Fruit fly (Drosophila melanogaster) whole organism, embryonic: ENCODE measurements around the gene Lst8.

Experiments
- Bdp1 ChIP-seq: fragments of 200-800 bp; sonication (Bioruptor generic); optimal IDR thresholded peaks from 3 replicates; lab custom pipeline; 2016; ENCODE audit warnings: missing biosample characterization, missing genetic modification characterization
- CG10565 ChIP-seq: fragments of 200-800 bp; sonication (Bioruptor generic); optimal IDR thresholded peaks from 3 replicates; lab custom pipeline; 2016; ENCODE audit warnings: missing biosample characterization, mild to moderate bottlenecking, missing genetic modification characterization
- CG11696 ChIP-seq: fragments of 200-800 bp; sonication (Bioruptor generic); IDR thresholded peaks from 2 replicates; pipeline ENCODE4 v1.3.6; 2022; ENCODE audit warnings: missing biosample characterization, missing genetic modification characterization
- CG12071 ChIP-seq: fragments of 200-800 bp; sonication (Bioruptor generic); optimal IDR thresholded peaks from 3 replicates; lab custom pipeline; 2018; ENCODE audit warnings: missing biosample characterization, mild to moderate bottlenecking, missing genetic modification characterization
- CG13424 ChIP-seq: fragments of 200-800 bp; sonication (Bioruptor generic); optimal IDR thresholded peaks from 2 replicates; lab custom pipeline; 2019; ENCODE audit warnings: missing biosample characterization, mild to moderate bottlenecking, missing genetic modification characterization, moderate library complexity
- CG15011 ChIP-seq: fragments of 200-800 bp; sonication (Bioruptor generic); optimal IDR thresholded peaks from 3 replicates; lab custom pipeline; 2018; ENCODE audit warnings: missing biosample characterization, mild to moderate bottlenecking, missing genetic modification characterization
- CG15514 ChIP-seq: fragments of 200-800 bp; sonication (Bioruptor generic); optimal IDR thresholded peaks from 3 replicates; lab custom pipeline; 2017; ENCODE audit warnings: missing biosample characterization, missing genetic modification characterization, mild to moderate bottlenecking, moderate library complexity, missing genetic modification reagents
- CG1602 ChIP-seq: fragments of 200-800 bp; sonication (Bioruptor generic); optimal IDR thresholded peaks from 3 replicates; lab custom pipeline; 2016; ENCODE audit warnings: missing biosample characterization, missing genetic modification characterization
- CG17612 ChIP-seq: fragments of 200-800 bp; sonication (Bioruptor generic); IDR thresholded peaks from 2 replicates; pipeline ENCODE4 v1.3.6; 2022; ENCODE audit warnings: missing biosample characterization, missing genetic modification characterization
- CG2889 ChIP-seq: fragments of 200-800 bp; sonication (Bioruptor generic); IDR thresholded peaks from 3 replicates; pipeline ENCODE4 v1.3.6; 2022; ENCODE audit warnings: missing biosample characterization, missing genetic modification characterization
- CG31365 ChIP-seq: fragments of 200-800 bp; sonication (Bioruptor generic); optimal IDR thresholded peaks from 2 replicates; lab custom pipeline; 2018; ENCODE audit warnings: missing biosample characterization, mild to moderate bottlenecking, missing genetic modification characterization
- CG32772 ChIP-seq: fragments of 200-800 bp; sonication (Bioruptor generic); IDR thresholded peaks from 2 replicates; pipeline ENCODE4 v1.3.6; 2022; ENCODE audit warnings: missing biosample characterization, missing genetic modification characterization
- CG4328 ChIP-seq: fragments of 200-800 bp; sonication (Bioruptor generic); optimal IDR thresholded peaks from 3 replicates; lab custom pipeline; 2017; ENCODE audit warnings: missing biosample characterization, missing genetic modification reagents, missing genetic modification characterization
- CG4854 ChIP-seq: fragments of 200-800 bp; sonication (Bioruptor generic); optimal IDR thresholded peaks from 2 replicates; lab custom pipeline; 2016; ENCODE audit warnings: missing biosample characterization, missing genetic modification characterization, inconsistent platforms
- CG5180 ChIP-seq: fragments of 200-800 bp; sonication (Bioruptor generic); optimal IDR thresholded peaks from 3 replicates; lab custom pipeline; 2017; ENCODE audit warnings: missing biosample characterization, missing genetic modification characterization, mild to moderate bottlenecking, moderate library complexity, missing genetic modification reagents
- CG6765 ChIP-seq: fragments of 200-800 bp; sonication (Bioruptor generic); optimal IDR thresholded peaks from 3 replicates; lab custom pipeline; 2017; ENCODE audit warnings: missing biosample characterization, mild to moderate bottlenecking, missing genetic modification characterization
- CG7745 ChIP-seq: fragments of 200-800 bp; sonication (Bioruptor generic); optimal IDR thresholded peaks from 2 replicates; lab custom pipeline; 2018; ENCODE audit warnings: missing biosample characterization, mild to moderate bottlenecking, missing genetic modification characterization, moderate library complexity
- CG8290 ChIP-seq, 3 experiments: fragments of 200-800 bp; sonication (Bioruptor generic); optimal IDR thresholded peaks; 2 replicates each; lab custom pipeline; 2016 to 2019; ENCODE audit warnings: missing biosample characterization in 3 of 3, missing genetic modification characterization in 3 of 3, mild to moderate bottlenecking in 2 of 3, moderate library complexity in 1 of 3
- CG8944 ChIP-seq: fragments of 200-800 bp; sonication (Bioruptor generic); optimal IDR thresholded peaks from 3 replicates; lab custom pipeline; 2016; ENCODE audit warnings: missing biosample characterization, missing genetic modification characterization
- CG9817 ChIP-seq: fragments of 200-800 bp; sonication (Bioruptor generic); optimal IDR thresholded peaks from 2 replicates; lab custom pipeline; 2018; ENCODE audit warnings: missing biosample characterization, mild to moderate bottlenecking, missing genetic modification characterization, moderate library complexity
- D ChIP-seq, 2 experiments: fragments of 200-800 bp in 1 of 2; fragments of >200 bp in 1 of 2; sonication (Bioruptor generic) in 1 of 2; optimal IDR thresholded peaks; 2 replicates in 1 of 2; 3 replicates in 1 of 2; lab custom pipeline; 2017; ENCODE audit warnings: mild to moderate bottlenecking in 1 of 2, missing biosample characterization in 1 of 2, missing genetic modification characterization in 1 of 2, missing genetic modification reagents in 1 of 2
- Dfd ChIP-seq, 2 experiments: fragments of >200 bp; optimal IDR thresholded peaks; 2 replicates each; lab custom pipeline; 2017; ENCODE audit warnings: missing biosample characterization in 2 of 2, missing genetic modification characterization in 2 of 2
- Dip2 ChIP-seq: fragments of 200-800 bp; sonication (Bioruptor generic); IDR thresholded peaks from 2 replicates; pipeline ENCODE4 v1.3.6; 2022; ENCODE audit warnings: missing biosample characterization, missing genetic modification characterization
- Dp ChIP-seq: fragments of 200-800 bp; sonication (Bioruptor generic); optimal IDR thresholded peaks from 2 replicates; lab custom pipeline; 2018; ENCODE audit warnings: missing biosample characterization, mild to moderate bottlenecking, missing genetic modification characterization, moderate library complexity
- Eip74EF ChIP-seq, 2 experiments: fragments of 200-800 bp in 1 of 2; fragments of >200 bp in 1 of 2; sonication (Bioruptor generic) in 1 of 2; optimal IDR thresholded peaks; 2 replicates each; lab custom pipeline; 2017 to 2019; ENCODE audit warnings: missing biosample characterization in 2 of 2, missing genetic modification characterization in 2 of 2, mild to moderate bottlenecking in 1 of 2, moderate library complexity in 1 of 2
- Elba2 ChIP-seq: fragments of 200-800 bp; sonication (Bioruptor generic); optimal IDR thresholded peaks from 3 replicates; lab custom pipeline; 2016; ENCODE audit warnings: missing biosample characterization, missing genetic modification characterization
- HLHmδ ChIP-seq: fragments of 200-800 bp; sonication (Bioruptor generic); optimal IDR thresholded peaks from 2 replicates; lab custom pipeline; 2018; ENCODE audit warnings: missing biosample characterization, mild to moderate bottlenecking, missing genetic modification characterization, moderate library complexity
- Lpt ChIP-seq: fragments of >200 bp; optimal IDR thresholded peaks from 2 replicates; lab custom pipeline; 2018; ENCODE audit warnings: missing biosample characterization, missing genetic modification characterization
- Med ChIP-seq: fragments of 200-800 bp; sonication (Bioruptor generic); peaks from one replicate; lab custom pipeline; 2016; ENCODE audit warnings: missing biosample characterization, missing genetic modification characterization, mild to moderate bottlenecking, inconsistent platforms, moderate library complexity
- NK7.1 ChIP-seq: fragments of 200-800 bp; sonication (Bioruptor generic); optimal IDR thresholded peaks from 3 replicates; lab custom pipeline; 2016; ENCODE audit warnings: missing biosample characterization, missing genetic modification characterization
- Nf-YA ChIP-seq: fragments of 200-800 bp; sonication (Bioruptor generic); IDR thresholded peaks from 2 replicates; pipeline ENCODE4 v1.3.6; 2022; ENCODE audit warnings: missing biosample characterization, missing genetic modification characterization
- Sin3A ChIP-seq: fragments of >200 bp; optimal IDR thresholded peaks from 2 replicates; lab custom pipeline; 2018
- Sox100B ChIP-seq: fragments of 200-800 bp; sonication (Bioruptor generic); optimal IDR thresholded peaks from 3 replicates; lab custom pipeline; 2018; ENCODE audit warnings: missing biosample characterization, mild to moderate bottlenecking, missing genetic modification characterization
- ab ChIP-seq: fragments of 200-800 bp; sonication (Bioruptor generic); optimal IDR thresholded peaks from 2 replicates; lab custom pipeline; 2016; ENCODE audit warnings: missing biosample characterization, missing genetic modification characterization
- ash1 ChIP-seq: fragments of 200-800 bp; sonication (Bioruptor generic); optimal IDR thresholded peaks from 2 replicates; lab custom pipeline; 2018; ENCODE audit warnings: missing biosample characterization, mild to moderate bottlenecking, missing genetic modification characterization
- az2 ChIP-seq: fragments of 200-800 bp; sonication (Bioruptor generic); optimal IDR thresholded peaks from 3 replicates; lab custom pipeline; 2016; ENCODE audit warnings: missing biosample characterization, missing genetic modification characterization
- dmrt11E ChIP-seq: fragments of 200-800 bp; sonication (Bioruptor generic); optimal IDR thresholded peaks from 3 replicates; lab custom pipeline; 2018; ENCODE audit warnings: missing biosample characterization, mild to moderate bottlenecking, missing genetic modification characterization, moderate library complexity
- exex ChIP-seq: fragments of 200-800 bp; sonication (Bioruptor generic); optimal IDR thresholded peaks from 4 replicates; lab custom pipeline; 2018; ENCODE audit warnings: missing biosample characterization, mild to moderate bottlenecking, missing genetic modification characterization, moderate library complexity
- gce ChIP-seq: fragments of 200-800 bp; sonication (Bioruptor generic); IDR thresholded peaks from 3 replicates; pipeline ENCODE4 v1.3.6; 2022; ENCODE audit warnings: missing biosample characterization, missing genetic modification characterization
- gcm2 ChIP-seq: fragments of 200-800 bp; sonication (Bioruptor generic); optimal IDR thresholded peaks from 2 replicates; lab custom pipeline; 2016; ENCODE audit warnings: missing biosample characterization, missing genetic modification characterization
- gro ChIP-seq: fragments of 200-800 bp; sonication (Bioruptor generic); optimal IDR thresholded peaks from 2 replicates; lab custom pipeline; 2016; ENCODE audit warnings: missing biosample characterization, missing genetic modification characterization
- ken ChIP-seq: fragments of 200-800 bp; sonication (Bioruptor generic); IDR thresholded peaks from 3 replicates; pipeline ENCODE4 v1.3.6; 2022; ENCODE audit warnings: missing biosample characterization, missing genetic modification characterization
- lbe ChIP-seq: fragments of 200-800 bp; sonication (Bioruptor generic); optimal IDR thresholded peaks from 2 replicates; lab custom pipeline; 2016; ENCODE audit warnings: missing biosample characterization, mild to moderate bottlenecking, missing genetic modification characterization
- nom ChIP-seq: fragments of 200-800 bp; sonication (Bioruptor generic); optimal IDR thresholded peaks from 2 replicates; lab custom pipeline; 2017; ENCODE audit warnings: missing biosample characterization, missing genetic modification characterization, mild to moderate bottlenecking, moderate library complexity, missing genetic modification reagents
- rib ChIP-seq: fragments of 200-800 bp; sonication (Bioruptor generic); IDR thresholded peaks from 2 replicates; pipeline ENCODE4 v1.3.6; 2022; ENCODE audit warnings: missing biosample characterization, missing genetic modification characterization
- sisA ChIP-seq: fragments of 200-800 bp; sonication (Bioruptor generic); IDR thresholded peaks from 2 replicates; pipeline ENCODE4 v1.3.6; 2022; ENCODE audit warnings: missing biosample characterization, missing genetic modification characterization
- sug ChIP-seq: fragments of 200-800 bp; optimal IDR thresholded peaks from 2 replicates; lab custom pipeline; 2019; ENCODE audit warnings: missing biosample characterization, mild to moderate bottlenecking, missing genetic modification characterization, moderate library complexity
- vvl ChIP-seq: fragments of 200-800 bp; sonication (Bioruptor generic); IDR thresholded peaks from 2 replicates; pipeline ENCODE4 v1.3.6; 2022; ENCODE audit warnings: missing biosample characterization, missing genetic modification characterization
- zfh1 ChIP-seq: fragments of 200-800 bp; sonication (Bioruptor generic); IDR thresholded peaks from 3 replicates; pipeline ENCODE4 v1.3.6; 2022; ENCODE audit warnings: missing biosample characterization, missing genetic modification characterization

Lst8 gene

dm6 chrX:9576504-9577337 is 29.0 kb downstream of the Lst8 start (continued):
- TF ChIP-seq CG31365 (tag; lab: Kevin White, UChicago): no peak
- no peak for TF ChIP-seq gce (GFP tag; lab: Robert Waterston, UW)
- TF ChIP-seq rib (GFP tag; lab: Robert Waterston, UW): peak; percentile 32; the same call in 1 of the 2 replicates
- TF ChIP-seq ab: no peak
- 0 out of 3 replicates have a peak, but pooled peaks have one; percentile 28 for TF ChIP-seq zfh1
- no peak for TF ChIP-seq Lpt (GFP tag; lab: Kevin White, UChicago)
- no peak for TF ChIP-seq CG10565 (GFP tag; lab: Kevin White, UChicago)
- TF ChIP-seq gro: peak; percentile 5
- TF ChIP-seq ash1 (GFP tag; lab: Kevin White, UChicago): no peak
- no peak for TF ChIP-seq Nf-YA (GFP tag; lab: Robert Waterston, UW)
- TF ChIP-seq CG4328: no peak
- TF ChIP-seq Bdp1 (GFP tag; lab: Kevin White, UChicago): no peak
- TF ChIP-seq Dip2 (GFP tag; lab: Robert Waterston, UW): no peak
- peak in 1 of 2 experiments; percentile 47 for TF ChIP-seq Eip74EF (GFP tag; optimal IDR thresholded peaks at IDR 0.05; lab: Kevin White, UChicago)
- TF ChIP-seq sisA (GFP tag; lab: Robert Waterston, UW): no peak
- no peak for TF ChIP-seq CG15514
- no peak for TF ChIP-seq CG1602 (GFP tag; lab: Kevin White, UChicago)
- no peak for TF ChIP-seq Dp (GFP tag; lab: Kevin White, UChicago)
- TF ChIP-seq CG5180 (GFP tag; lab: Kevin White, UChicago): no peak
- no peak for TF ChIP-seq CG2889 (GFP tag; lab: Robert Waterston, UW)
- TF ChIP-seq CG8944: no peak
- TF ChIP-seq gcm2 (GFP tag; lab: Kevin White, UChicago): no peak
- TF ChIP-seq NK7.1 (GFP tag; lab: Kevin White, UChicago): no peak
- TF ChIP-seq CG4854 (GFP tag; lab: Kevin White, UChicago): no peak
- TF ChIP-seq CG13424 (tag; lab: Kevin White, UChicago): no peak
- no peak for TF ChIP-seq D (optimal IDR thresholded peaks at IDR 0.05; lab: Kevin White, UChicago)
- TF ChIP-seq D (GFP tag; optimal IDR thresholded peaks at IDR 0.05; lab: Kevin White, UChicago): no peak
- TF ChIP-seq CG12071: peak; percentile 5
- no peak for TF ChIP-seq Sin3A (lab: Kevin White, UChicago)
- TF ChIP-seq CG32772: no peak
- no peak for TF ChIP-seq nom (GFP tag; lab: Kevin White, UChicago)
- TF ChIP-seq CG6765 (GFP tag; lab: Kevin White, UChicago): no peak
- no peak for TF ChIP-seq Sox100B (GFP tag; lab: Kevin White, UChicago)
- peak; percentile 36; the same call in 1 of the 2 replicates for TF ChIP-seq vvl
- no peak for TF ChIP-seq az2 (GFP tag; lab: Kevin White, UChicago)
- no peak for TF ChIP-seq Elba2
- no peak for TF ChIP-seq CG9817
- TF ChIP-seq ken (GFP tag; lab: Robert Waterston, UW): no peak
- TF ChIP-seq sug (tag; lab: Kevin White, UChicago): peak; percentile 82
- peak; percentile 92 for TF ChIP-seq exex (tag; lab: Kevin White, UChicago)
- no peak for TF ChIP-seq CG8290 (GFP tag; optimal IDR thresholded peaks at IDR 0.05; lab: Kevin White, UChicago)
- no peak for TF ChIP-seq CG8290 (tag; optimal IDR thresholded peaks at IDR 0.05; lab: Kevin White, UChicago)
- no peak for TF ChIP-seq dmrt11E (tag; lab: Kevin White, UChicago)
- TF ChIP-seq CG17612 (GFP tag; lab: Robert Waterston, UW): no peak
- TF ChIP-seq Med: peak; percentile 77
- no peak for TF ChIP-seq HLHmδ (GFP tag; lab: Kevin White, UChicago)
- no peak for TF ChIP-seq CG7745 (tag; lab: Kevin White, UChicago)
- TF ChIP-seq Dfd (GFP tag; optimal IDR thresholded peaks at IDR 0.05; lab: Kevin White, UChicago): no peak
- TF ChIP-seq CG11696 (GFP tag; lab: Robert Waterston, UW): peak; percentile 63; the same call in 1 of the 2 replicates
- TF ChIP-seq lbe: peak; percentile 24
- no peak for TF ChIP-seq CG15011 (GFP tag; lab: Kevin White, UChicago)
